Worm (Caenorhabditis elegans): ENCODE measurements around the gene K08C7.4.
A peak's percentile ranks its signal among the peaks of the same experiment; 100 is the strongest.

Gene K08C7.4

DNA sequence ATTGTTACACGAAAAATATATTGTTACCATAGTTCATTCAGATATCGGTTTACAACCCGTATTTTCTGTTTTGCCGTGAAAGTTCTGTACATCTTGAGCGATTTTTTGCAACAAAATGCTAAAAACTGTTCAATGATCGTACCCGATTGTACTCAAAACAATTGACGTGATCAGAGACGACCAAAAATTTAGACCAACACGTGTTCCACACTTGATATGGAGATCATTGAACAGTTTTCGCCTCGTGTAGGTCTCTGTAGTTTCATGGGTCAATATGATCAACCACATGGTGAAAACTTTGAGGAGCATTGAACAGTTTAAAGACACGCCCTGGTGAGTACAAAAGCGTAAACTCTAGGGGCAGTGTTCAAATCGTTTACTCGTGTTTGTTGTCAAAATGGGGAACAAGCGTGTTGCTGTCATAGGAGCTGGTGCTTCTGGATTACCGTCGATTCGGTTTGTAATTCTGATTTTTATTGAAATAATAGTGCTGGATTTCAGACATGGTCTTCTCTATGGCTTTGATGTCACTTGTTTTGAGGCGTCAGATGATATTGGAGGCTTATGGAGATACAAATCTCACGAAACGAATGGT, 2.0 kb upstream of the K08C7.4 start, which contains the start of gene fmo-2 (continued):
- TF ChIP-seq fos-1 (tag; optimal IDR thresholded peaks at IDR 0.05) = no peak
- TF ChIP-seq lin-35 (GFP tag; optimal IDR thresholded peaks at IDR 0.05) = peak in 1 of 2 experiments; percentile 69
- no peak for TF ChIP-seq pqm-1 (tag; optimal IDR thresholded peaks at IDR 0.05)
- TF ChIP-seq Y116A8C.19 (tag; optimal IDR thresholded peaks at IDR 0.05; ENCODE audit: borderline replicate concordance) = no peak
- no peak for TF ChIP-seq pag-3 (tag; optimal IDR thresholded peaks at IDR 0.05; ENCODE audit: borderline replicate concordance, insufficient read depth)
- TF ChIP-seq irx-1 (tag; optimal IDR thresholded peaks at IDR 0.05) = no peak
- no peak for TF ChIP-seq pax-3 (tag; optimal IDR thresholded peaks at IDR 0.05)
- peak; percentile 54 for TF ChIP-seq nhr-20 (tag; optimal IDR thresholded peaks at IDR 0.05)
- no peak for TF ChIP-seq tlp-1 (tag; optimal IDR thresholded peaks at IDR 0.05)
- TF ChIP-seq ets-5 (GFP tag; IDR thresholded peaks at IDR 0.05) = no peak
- no peak for TF ChIP-seq zip-4 (GFP tag; optimal IDR thresholded peaks at IDR 0.05)
- TF ChIP-seq sup-37 (GFP tag; optimal IDR thresholded peaks at IDR 0.05) = no peak
- no peak for TF ChIP-seq blmp-1 (tag; optimal IDR thresholded peaks at IDR 0.05)
- TF ChIP-seq C34B4.2 (tag; optimal IDR thresholded peaks at IDR 0.05) = no peak
- peak in 1 of 6 experiments; percentile 42 for TF ChIP-seq elt-3 (tag; optimal IDR thresholded peaks at IDR 0.05)
- TF ChIP-seq C04F5.9 (tag; optimal IDR thresholded peaks at IDR 0.05) = no peak
- no peak for TF ChIP-seq ces-1 (GFP tag; optimal IDR thresholded peaks at IDR 0.05)
- TF ChIP-seq lsy-2 (tag; optimal IDR thresholded peaks at IDR 0.05) = no peak
- peak in 1 of 2 experiments; percentile 94 for TF ChIP-seq mdl-1 (tag; optimal IDR thresholded peaks at IDR 0.05)
- TF ChIP-seq swsn-7 (tag; optimal IDR thresholded peaks at IDR 0.05) = no peak
- TF ChIP-seq xbp-1 (tag; optimal IDR thresholded peaks at IDR 0.05) = no peak
- TF ChIP-seq rnt-1 (tag; optimal IDR thresholded peaks at IDR 0.05) = no peak
- no peak for TF ChIP-seq tbx-2 (tag; optimal IDR thresholded peaks at IDR 0.05)
- no peak for TF ChIP-seq ceh-82 (tag; optimal IDR thresholded peaks at IDR 0.05)
- no peak for TF ChIP-seq sptf-1 (tag; optimal IDR thresholded peaks at IDR 0.05)
- no peak for TF ChIP-seq vab-15 (tag; optimal IDR thresholded peaks at IDR 0.05)
- no peak for TF ChIP-seq nhr-71 (tag; optimal IDR thresholded peaks at IDR 0.05)
- no peak for TF ChIP-seq lir-3 (tag; optimal IDR thresholded peaks at IDR 0.05; ENCODE audit: poor library complexity)
- TF ChIP-seq nhr-76 (tag; optimal IDR thresholded peaks at IDR 0.05) = no peak

DNA sequence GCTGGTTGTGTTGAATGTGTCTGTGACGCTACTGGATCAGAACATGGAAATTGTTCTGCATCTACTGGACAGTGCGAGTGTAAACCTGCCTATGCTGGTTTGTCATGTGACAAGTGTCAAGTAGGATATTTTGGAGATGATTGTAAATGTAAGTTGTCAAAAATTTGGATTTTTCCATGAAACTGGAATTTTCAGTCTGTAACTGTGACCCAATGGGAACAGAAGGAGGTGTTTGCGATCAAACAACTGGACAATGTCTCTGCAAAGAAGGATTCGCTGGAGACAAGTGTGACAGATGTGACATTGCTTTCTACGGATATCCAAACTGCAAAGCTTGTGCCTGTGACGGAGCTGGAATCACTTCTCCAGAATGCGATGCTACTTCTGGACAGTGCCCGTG, 11.7 kb downstream of the K08C7.4 start:
- TF ChIP-seq unc-62 (GFP tag; optimal IDR thresholded peaks at IDR 0.05) (no peak), Y116A8C.19 (tag; optimal IDR thresholded peaks at IDR 0.05; ENCODE audit: borderline replicate concordance) (no peak), lin-39 (tag; optimal IDR thresholded peaks at IDR 0.05) (no peak), mdl-1 (tag; optimal IDR thresholded peaks at IDR 0.05) (no peak), mep-1 (tag; optimal IDR thresholded peaks at IDR 0.05) (no peak), C04F5.9 (tag; optimal IDR thresholded peaks at IDR 0.05) (no peak), ama-1 (optimal IDR thresholded peaks at IDR 0.05) (no peak), C16A3.4 (tag; optimal IDR thresholded peaks at IDR 0.05) (no peak), pqm-1 (tag; optimal IDR thresholded peaks at IDR 0.05) (no peak), nhr-20 (tag; optimal IDR thresholded peaks at IDR 0.05) (no peak), ztf-11 (tag; optimal IDR thresholded peaks at IDR 0.05) (no peak)

DNA sequence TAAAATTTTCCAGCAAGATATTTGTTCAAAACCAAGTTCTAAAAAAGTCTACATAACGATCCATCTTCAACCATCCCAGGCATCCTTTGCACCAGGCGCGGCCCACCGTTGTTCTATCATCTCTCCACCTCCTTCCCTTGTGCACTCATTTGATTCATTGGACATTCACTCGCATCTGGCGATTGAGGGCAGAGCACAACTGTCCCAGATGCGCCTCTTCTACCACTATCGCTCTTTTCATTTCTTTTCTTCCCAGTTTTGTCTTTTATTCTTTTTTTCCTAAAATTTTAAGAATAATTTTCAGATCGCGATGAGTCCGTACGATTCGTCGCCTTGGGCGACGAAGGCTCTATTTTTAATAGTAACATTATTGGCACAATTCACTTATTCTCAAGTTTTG, 13.8 kb downstream of the K08C7.4 start, which contains the start of gene epi-1:
Gene epi-1 (plus strand): TSS at position 301 of the 400 bp plus-strand sequence.
- TF ChIP-seq unc-30 (tag; optimal IDR thresholded peaks at IDR 0.05) (no peak), skn-1 (tag; optimal IDR thresholded peaks at IDR 0.05) (no peak), sptf-1 (tag; optimal IDR thresholded peaks at IDR 0.05) (no peak), zag-1 (tag; optimal IDR thresholded peaks at IDR 0.05) (no peak), ztf-11 (tag; optimal IDR thresholded peaks at IDR 0.05) (no peak), pag-3 (tag; optimal IDR thresholded peaks at IDR 0.05; ENCODE audit: borderline replicate concordance, insufficient read depth) (no peak), rnt-1 (tag; optimal IDR thresholded peaks at IDR 0.05) (peak; percentile 11)

All from whole organism, L1 larva.